Worm (Caenorhabditis elegans): Measurements from ENCODE around the gene cyp-13A8.

- TF ChIP-seq ztf-11 (tag; optimal IDR thresholded peaks at IDR 0.05): no peak
- no peak for TF ChIP-seq nhr-76 (tag; optimal IDR thresholded peaks at IDR 0.05)
- no peak for TF ChIP-seq ceh-28 (tag; optimal IDR thresholded peaks at IDR 0.05)
- no peak for TF ChIP-seq R02D3.7 (tag; optimal IDR thresholded peaks at IDR 0.05)
- no peak for TF ChIP-seq nfya-1 (tag; optimal IDR thresholded peaks at IDR 0.05; ENCODE audit: insufficient read depth)
- TF ChIP-seq unc-62 (GFP tag; optimal IDR thresholded peaks at IDR 0.05): no peak
- no peak for TF ChIP-seq aly-2 (tag; optimal IDR thresholded peaks at IDR 0.05)
- no peak for TF ChIP-seq egl-5 (tag; optimal IDR thresholded peaks at IDR 0.05)
- TF ChIP-seq elt-2 (tag; optimal IDR thresholded peaks at IDR 0.05): no peak
- TF ChIP-seq eor-1 (tag; optimal IDR thresholded peaks at IDR 0.05): no peak
- TF ChIP-seq nhr-11 (tag; optimal IDR thresholded peaks at IDR 0.05): no peak
- TF ChIP-seq nhr-43 (tag; optimal IDR thresholded peaks at IDR 0.05; ENCODE audit: poor library complexity, severe bottlenecking): no peak
Observed at ce11 chrII:9840313-9840712, 32.9 kb upstream of the cyp-13A8 start, which contains the start of gene ZK938.11.
